Worm (Caenorhabditis elegans) whole organism, L4 larva: Measurements from ENCODE around the gene garr-1.

Experiments
- F37D6.2 ChIP-seq: sonication (generic microtip); optimal IDR thresholded peaks from 2 replicates; lab custom pipeline; 2016; ENCODE audit warnings: mild to moderate bottlenecking, missing genetic modification characterization, missing compliant biosample characterization
- T20F7.1 ChIP-seq: fragments of 200-800 bp; sonication (Bioruptor generic); optimal IDR thresholded peaks from 2 replicates; lab custom pipeline; 2018; ENCODE audit warnings: mild to moderate bottlenecking, missing genetic modification characterization, missing compliant biosample characterization
- T26A8.4 ChIP-seq: fragments of 200-800 bp; sonication (Bioruptor generic); IDR thresholded peaks from 2 replicates; pipeline ENCODE4 v1.3.6; 2022; ENCODE audit warnings: missing genetic modification characterization, missing compliant biosample characterization
- Y105C5A.15 ChIP-seq: fragments of 200-800 bp; sonication (Bioruptor generic); IDR thresholded peaks from 2 replicates; pipeline ENCODE4 v1.3.6; 2022; ENCODE audit warnings: missing genetic modification characterization, missing compliant biosample characterization
- Y48G9A.11 ChIP-seq: fragments of 200-800 bp; sonication (Bioruptor generic); IDR thresholded peaks from 2 replicates; pipeline ENCODE4 v1.3.6; 2022; ENCODE audit warnings: missing genetic modification reagents, missing genetic modification characterization, missing compliant biosample characterization
- Y5F2A.4 ChIP-seq: fragments of 200-800 bp; sonication (Bioruptor generic); optimal IDR thresholded peaks from 2 replicates; lab custom pipeline; 2018; ENCODE audit warnings: mild to moderate bottlenecking, missing genetic modification characterization, missing compliant biosample characterization
- aha-1 ChIP-seq: fragments of 150-350 bp; peaks from one replicate; lab custom pipeline; 2014; ENCODE audit warnings: missing biosample characterization, missing genetic modification characterization
- ceh-32 ChIP-seq: sonication (generic microtip); optimal IDR thresholded peaks from 2 replicates; lab custom pipeline; 2016; ENCODE audit warnings: mild to moderate bottlenecking, missing genetic modification characterization, missing compliant biosample characterization; ENCODE audit not compliant: poor library complexity
- ceh-62 ChIP-seq: sonication (generic microtip); optimal IDR thresholded peaks from 2 replicates; lab custom pipeline; 2017; ENCODE audit warnings: missing biosample characterization, missing genetic modification characterization
- ceh-82 ChIP-seq: sonication (generic microtip); optimal IDR thresholded peaks from 2 replicates; lab custom pipeline; 2017; ENCODE audit warnings: missing biosample characterization, missing genetic modification characterization
- ctbp-1 ChIP-seq: fragments of 200-800 bp; sonication (Bioruptor generic); IDR thresholded peaks from 2 replicates; pipeline ENCODE4 v1.3.6; 2022; ENCODE audit warnings: missing genetic modification reagents, missing genetic modification characterization, missing compliant biosample characterization
- daf-16 ChIP-seq, 3 experiments: sonication (generic microtip); optimal IDR thresholded peaks; 2 replicates each; lab custom pipeline; 2016 to 2017; ENCODE audit warnings: missing genetic modification characterization in 3 of 3, missing genetic modification reagents in 3 of 3, mild to moderate bottlenecking in 2 of 3, missing compliant biosample characterization in 2 of 3, missing biosample characterization in 1 of 3, moderate library complexity in 1 of 3
- duxl-1 ChIP-seq: sonication (generic microtip); optimal IDR thresholded peaks from 2 replicates; lab custom pipeline; 2016; ENCODE audit warnings: mild to moderate bottlenecking, missing genetic modification characterization, moderate library complexity, missing compliant biosample characterization; ENCODE audit not compliant: poor library complexity
- egl-43 ChIP-seq: fragments of 200-800 bp; sonication (Bioruptor generic); IDR thresholded peaks from 2 replicates; pipeline ENCODE4 v1.3.6; 2022; ENCODE audit warnings: missing genetic modification reagents, missing genetic modification characterization, missing compliant biosample characterization
- fos-1 ChIP-seq: fragments of 150-350 bp; optimal IDR thresholded peaks from 2 replicates; lab custom pipeline; 2014; ENCODE audit warnings: missing biosample characterization, missing genetic modification characterization
- gei-8 ChIP-seq: fragments of 200-800 bp; sonication (Bioruptor generic); optimal IDR thresholded peaks from 2 replicates; lab custom pipeline; 2018; ENCODE audit warnings: mild to moderate bottlenecking, missing genetic modification characterization, missing compliant biosample characterization
- hmg-1.1 ChIP-seq: fragments of 200-800 bp; sonication (Bioruptor generic); IDR thresholded peaks from 2 replicates; pipeline ENCODE4 v1.3.6; 2022; ENCODE audit warnings: missing genetic modification reagents, missing genetic modification characterization, missing compliant biosample characterization
- lim-7 ChIP-seq: fragments of 200-800 bp; sonication (Bioruptor generic); IDR thresholded peaks from 2 replicates; pipeline ENCODE4 v1.3.6; 2022; ENCODE audit warnings: missing genetic modification characterization, missing compliant biosample characterization
- lin-15B ChIP-seq: fragments of 150-350 bp; sonication (generic microtip); optimal IDR thresholded peaks from 3 replicates; lab custom pipeline; 2014; ENCODE audit warnings: missing biosample characterization, missing genetic modification characterization
- lin-38 ChIP-seq: fragments of 200-800 bp; sonication (Bioruptor generic); IDR thresholded peaks from 2 replicates; pipeline ENCODE4 v1.3.6; 2022; ENCODE audit warnings: missing genetic modification reagents, missing genetic modification characterization, missing compliant biosample characterization
- lsy-2 ChIP-seq, 2 experiments: fragments of 150-350 bp in 1 of 2; sonication (generic microtip) in 1 of 2; optimal IDR thresholded peaks; 2 replicates each; lab custom pipeline; 2014 to 2017; ENCODE audit warnings: missing biosample characterization in 2 of 2, missing genetic modification characterization in 2 of 2
- mes-2 ChIP-seq: sonication (generic microtip); optimal IDR thresholded peaks from 2 replicates; lab custom pipeline; 2016; ENCODE audit warnings: missing genotype, mild to moderate bottlenecking, missing genetic modification characterization, missing compliant biosample characterization; ENCODE audit not compliant: poor library complexity, severe bottlenecking
- nhr-11 ChIP-seq: fragments of 150-350 bp; optimal IDR thresholded peaks from 2 replicates; lab custom pipeline; 2014; ENCODE audit warnings: missing biosample characterization, missing genetic modification characterization
- nhr-237 ChIP-seq: sonication (generic microtip); optimal IDR thresholded peaks from 2 replicates; lab custom pipeline; 2017; ENCODE audit warnings: missing biosample characterization, missing genetic modification characterization
- nhr-42 ChIP-seq: fragments of 200-800 bp; sonication (Bioruptor generic); IDR thresholded peaks from 2 replicates; pipeline ENCODE4 v1.3.6; 2022; ENCODE audit warnings: missing genetic modification characterization, missing compliant biosample characterization
- nhr-6 ChIP-seq: fragments of 150-350 bp; optimal IDR thresholded peaks from 2 replicates; lab custom pipeline; 2014; ENCODE audit warnings: missing biosample characterization, missing genetic modification characterization
- nhr-76 ChIP-seq: fragments of 150-350 bp; optimal IDR thresholded peaks from 2 replicates; lab custom pipeline; 2014; ENCODE audit warnings: missing biosample characterization, missing genetic modification characterization
- pha-4 ChIP-seq, 2 experiments: fragments of 150-350 bp in 1 of 2; fragments of 200-800 bp in 1 of 2; sonication (Bioruptor generic) in 1 of 2; IDR thresholded peaks in 1 of 2; optimal IDR thresholded peaks in 1 of 2; 2 replicates each; pipeline versions ENCODE4 v1.3.6 to Lab custom; 2014 to 2022; ENCODE audit warnings: missing genetic modification characterization in 2 of 2, missing genetic modification reagents in 2 of 2, missing biosample characterization in 1 of 2, missing compliant biosample characterization in 1 of 2
- rbr-2 ChIP-seq: sonication (generic microtip); optimal IDR thresholded peaks from 2 replicates; lab custom pipeline; 2016; ENCODE audit warnings: missing genotype, missing genetic modification characterization, missing compliant biosample characterization
- set-16 ChIP-seq: fragments of 200-800 bp; sonication (Bioruptor generic); IDR thresholded peaks from 2 replicates; pipeline ENCODE4 v1.3.6; 2022; ENCODE audit warnings: missing genetic modification reagents, missing genetic modification characterization, missing compliant biosample characterization
- skn-1 ChIP-seq: fragments of 150-350 bp; optimal IDR thresholded peaks from 2 replicates; lab custom pipeline; 2014; ENCODE audit warnings: missing biosample characterization, missing genetic modification characterization
- snpc-1.2 ChIP-seq: fragments of 200-800 bp; sonication (Bioruptor generic); IDR thresholded peaks from 2 replicates; pipeline ENCODE4 v1.3.6; 2022; ENCODE audit warnings: missing genetic modification reagents, missing genetic modification characterization, missing compliant biosample characterization
- snpc-4 ChIP-seq: fragments of 150-350 bp; optimal IDR thresholded peaks from 2 replicates; lab custom pipeline; 2014; ENCODE audit warnings: missing biosample characterization, missing genetic modification characterization
- tra-1 ChIP-seq: fragments of 200-800 bp; sonication (Bioruptor generic); IDR thresholded peaks from 2 replicates; pipeline ENCODE4 v1.3.6; 2022; ENCODE audit warnings: missing genetic modification reagents, missing genetic modification characterization, missing compliant biosample characterization
- unc-130 ChIP-seq: sonication (generic microtip); optimal IDR thresholded peaks from 2 replicates; lab custom pipeline; 2016; ENCODE audit warnings: missing genetic modification reagents, missing genetic modification characterization, missing compliant biosample characterization
- unc-62 ChIP-seq, 3 experiments: fragments of 150-350 bp in 1 of 3; sonication (generic microtip); optimal IDR thresholded peaks in 2 of 3; peaks in 1 of 3; 1 replicate in 1 of 3; 2 replicates in 2 of 3; lab custom pipeline; 2014 to 2017; ENCODE audit warnings: missing biosample characterization in 3 of 3, missing genetic modification characterization in 3 of 3, missing genetic modification reagents in 3 of 3, missing genotype in 1 of 3
- zfp-2 ChIP-seq: sonication (generic microtip); optimal IDR thresholded peaks from 2 replicates; lab custom pipeline; 2016; ENCODE audit warnings: mild to moderate bottlenecking, missing genetic modification characterization, missing compliant biosample characterization
- zfp-3 ChIP-seq: fragments of 200-800 bp; sonication (Bioruptor generic); conservative IDR thresholded peaks from 2 replicates; pipeline ENCODE4 v1.3.6; 2022; ENCODE audit warnings: missing genetic modification reagents, missing genetic modification characterization, missing compliant biosample characterization
- zip-11 ChIP-seq: fragments of 200-800 bp; sonication (Bioruptor generic); IDR thresholded peaks from 2 replicates; pipeline ENCODE4 v1.3.6; 2022; ENCODE audit warnings: missing genetic modification characterization, missing compliant biosample characterization

garr-1 gene

DNA sequence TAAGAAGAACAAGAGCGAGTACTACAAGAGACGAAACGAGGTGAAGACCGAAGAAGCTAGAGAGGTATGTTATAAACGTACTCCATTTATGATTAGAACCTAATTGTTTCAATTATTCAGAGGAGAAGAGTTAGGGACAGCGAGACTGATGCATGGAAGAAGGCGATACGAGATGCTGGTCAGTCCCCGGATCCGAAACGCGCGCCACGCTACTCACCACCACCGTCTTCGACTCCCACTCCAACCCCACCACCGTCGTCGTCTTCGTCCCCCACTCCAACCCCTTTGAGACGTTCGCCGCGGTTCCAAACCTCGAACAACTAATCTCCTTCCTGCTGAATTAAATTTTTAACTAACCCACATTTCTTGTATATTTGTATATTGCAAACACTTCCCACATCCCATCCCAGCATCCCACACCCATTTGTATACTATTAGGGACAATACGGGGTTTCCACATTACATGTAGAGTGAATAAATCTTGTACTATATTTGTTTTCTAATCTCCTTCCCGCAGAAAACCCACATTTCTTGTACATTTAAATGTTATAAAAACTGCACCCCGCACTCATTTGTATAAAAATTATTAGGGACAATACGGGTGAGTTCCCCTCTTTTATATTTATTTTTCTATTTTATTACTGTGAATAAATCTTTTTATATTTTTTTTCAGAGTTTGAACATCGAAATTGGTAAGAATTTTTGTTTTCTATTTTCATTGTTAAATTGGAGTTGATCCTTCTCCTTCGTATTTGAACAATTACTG lies 38.5 kb upstream of the garr-1 start:
- TF ChIP-seq zfp-3 (GFP tag; lab: Robert Waterston, UW) (no peak), snpc-1.2 (GFP tag; lab: Robert Waterston, UW) (peak; percentile 65; the same call in 1 of the 2 replicates), zip-11 (GFP tag; lab: Robert Waterston, UW) (no peak), nhr-6 (tag; lab: Kevin White, UChicago) (no peak), nhr-237 (tag; lab: Kevin White, UChicago) (no peak), Y5F2A.4 (GFP tag; lab: Kevin White, UChicago) (no peak), unc-62 (GFP tag; optimal IDR thresholded peaks at IDR 0.05 in 1 of 2; lab: Kevin White, UChicago) (no peak), unc-62 (tag; optimal IDR thresholded peaks at IDR 0.05; lab: Kevin White, UChicago) (no peak), lim-7 (GFP tag; lab: Robert Waterston, UW) (no peak), zfp-2 (no peak), T20F7.1 (GFP tag; lab: Kevin White, UChicago) (peak; percentile 7), ceh-32 (tag; lab: Kevin White, UChicago) (no peak), hmg-1.1 (no peak), pha-4 (GFP tag; IDR thresholded peaks at IDR 0.05; lab: Robert Waterston, UW) (peak; percentile 32; the same call in 1 of the 2 replicates), pha-4 (tag; optimal IDR thresholded peaks at IDR 0.05; lab: Kevin White, UChicago) (no peak), ceh-62 (tag; lab: Kevin White, UChicago) (no peak), ctbp-1 (GFP tag; lab: Robert Waterston, UW) (0 out of 2 replicates have a peak, but pooled peaks have one; percentile 11), egl-43 (peak; percentile 71; the same call in 1 of the 2 replicates), lin-38 (peak; percentile 49), Y48G9A.11 (GFP tag; lab: Robert Waterston, UW) (0 out of 2 replicates have a peak, but pooled peaks have one; percentile 12), unc-130 (GFP tag; lab: Kevin White, UChicago) (peak; percentile 14), set-16 (GFP tag; lab: Robert Waterston, UW) (peak; percentile 80)
- TF ChIP-seq, all 104 proteins: peak for 9

DNA sequence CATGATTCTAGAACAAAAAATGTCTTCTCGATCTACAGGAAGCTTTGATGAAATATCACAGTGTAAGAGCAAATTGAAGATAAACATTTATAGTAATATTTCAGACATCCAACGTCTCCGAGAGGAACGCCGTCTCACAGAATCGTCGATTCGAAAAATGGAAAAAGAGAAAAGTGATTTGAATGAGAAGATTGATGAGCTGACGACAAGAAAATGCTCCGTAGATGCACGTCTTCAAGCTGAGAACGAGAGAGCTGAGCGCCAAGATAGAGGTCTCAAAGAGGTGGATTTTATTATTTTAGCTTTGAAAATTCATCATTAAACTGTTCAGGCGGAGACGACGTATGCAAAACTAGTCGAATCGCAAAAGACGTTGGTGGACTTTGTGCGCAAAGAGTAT lies 37.9 kb upstream of the garr-1 start, which contains the start of gene ssna-1:
Gene ssna-1, plus strand, starts transcription at position 12 of the 400 bp plus-strand sequence.
- no peak for TF ChIP-seq T26A8.4 (GFP tag; lab: Robert Waterston, UW)
- peak in 1 of 2 experiments; percentile 85 for TF ChIP-seq unc-62 (GFP tag; optimal IDR thresholded peaks at IDR 0.05 in 1 of 2; lab: Kevin White, UChicago)
- no peak for TF ChIP-seq unc-62 (tag; optimal IDR thresholded peaks at IDR 0.05; lab: Kevin White, UChicago)
- no peak for TF ChIP-seq lin-15B
- no peak for TF ChIP-seq ceh-82 (tag; lab: Kevin White, UChicago)
- no peak for TF ChIP-seq duxl-1
- TF ChIP-seq nhr-42 (GFP tag; lab: Robert Waterston, UW): no peak
- no peak for TF ChIP-seq snpc-4 (tag; lab: Kevin White, UChicago)
- no peak for TF ChIP-seq nhr-76 (tag; lab: Kevin White, UChicago)
- no peak for TF ChIP-seq nhr-11 (tag; lab: Kevin White, UChicago)
- no peak for TF ChIP-seq tra-1 (GFP tag; lab: Robert Waterston, UW)
- no peak for TF ChIP-seq daf-16 (GFP tag; optimal IDR thresholded peaks at IDR 0.05; lab: Kevin White, UChicago)
- peak; percentile 0 for TF ChIP-seq daf-16 (tag; optimal IDR thresholded peaks at IDR 0.05; lab: Kevin White, UChicago)
- no peak for TF ChIP-seq pha-4 (GFP tag; IDR thresholded peaks at IDR 0.05; lab: Robert Waterston, UW)
- TF ChIP-seq pha-4 (tag; optimal IDR thresholded peaks at IDR 0.05; lab: Kevin White, UChicago): no peak
- no peak for TF ChIP-seq ceh-62 (tag; lab: Kevin White, UChicago)
- TF ChIP-seq Y105C5A.15 (GFP tag; lab: Robert Waterston, UW): no peak
- no peak for TF ChIP-seq zfp-3 (GFP tag; lab: Robert Waterston, UW)
- no peak for TF ChIP-seq rbr-2 (tag; lab: Kevin White, UChicago)
- no peak for TF ChIP-seq hmg-1.1
- TF ChIP-seq fos-1 (tag; lab: Kevin White, UChicago): no peak
- TF ChIP-seq aha-1 (tag; lab: Kevin White, UChicago): peak; percentile 22
- peak; percentile 32 for TF ChIP-seq mes-2 (tag; lab: Kevin White, UChicago)
- TF ChIP-seq skn-1: no peak
- no peak for TF ChIP-seq lsy-2 (tag; optimal IDR thresholded peaks at IDR 0.05; lab: Kevin White, UChicago)
- TF ChIP-seq zip-11 (GFP tag; lab: Robert Waterston, UW): no peak
- TF ChIP-seq F37D6.2 (tag; lab: Kevin White, UChicago): no peak
- TF ChIP-seq gei-8 (GFP tag; lab: Kevin White, UChicago): no peak
- TF ChIP-seq, all 104 proteins: peak for 4
